Fruit fly (Drosophila melanogaster): ENCODE data around the gene Ranbp16.

Ranbp16 gene

dm6 chrX:15891606-15892345, 41.9 kb downstream of the Ranbp16 start, which contains the start of gene shi (continued):
- TF ChIP-seq CG17912 (GFP tag; optimal IDR thresholded peaks at IDR 0.05) = no peak
- TF ChIP-seq Sox102F (GFP tag; optimal IDR thresholded peaks at IDR 0.05) = no peak
- no peak for TF ChIP-seq ttk (GFP tag; IDR thresholded peaks at IDR 0.05)
- no peak for TF ChIP-seq Usf (GFP tag; optimal IDR thresholded peaks at IDR 0.05)
- no peak for TF ChIP-seq Bdp1 (GFP tag; optimal IDR thresholded peaks at IDR 0.05)
- TF ChIP-seq Ets97D (GFP tag; optimal IDR thresholded peaks at IDR 0.05) = peak; percentile 69
- peak; percentile 26 for TF ChIP-seq dm (GFP tag; optimal IDR thresholded peaks at IDR 0.05)
- TF ChIP-seq CG10274 (GFP tag; optimal IDR thresholded peaks at IDR 0.05) = no peak
- TF ChIP-seq maf-S (GFP tag; optimal IDR thresholded peaks at IDR 0.05) = no peak
- TF ChIP-seq Dek (tag; optimal IDR thresholded peaks at IDR 0.05) = no peak
- no peak for TF ChIP-seq jigr1 (GFP tag; IDR thresholded peaks at IDR 0.05)
- TF ChIP-seq Dp (GFP tag; optimal IDR thresholded peaks at IDR 0.05) = peak; percentile 53
- TF ChIP-seq Oaz (GFP tag; IDR thresholded peaks at IDR 0.05) = no peak
- no peak for TF ChIP-seq Hand (GFP tag; optimal IDR thresholded peaks at IDR 0.05)
- no peak for TF ChIP-seq dan (GFP tag; IDR thresholded peaks at IDR 0.05)
- TF ChIP-seq bsh (GFP tag; optimal IDR thresholded peaks at IDR 0.05) = no peak
- TF ChIP-seq Chrac-16 (GFP tag; optimal IDR thresholded peaks at IDR 0.05) = no peak
- no peak for TF ChIP-seq CG4424 (GFP tag; optimal IDR thresholded peaks at IDR 0.05)
- no peak for TF ChIP-seq Bteb2 (GFP tag; optimal IDR thresholded peaks at IDR 0.05)
- TF ChIP-seq gem (tag; optimal IDR thresholded peaks at IDR 0.05) = no peak
- no peak for TF ChIP-seq vfl (GFP tag; optimal IDR thresholded peaks at IDR 0.05)
- no peak for TF ChIP-seq CG11398 (GFP tag; optimal IDR thresholded peaks at IDR 0.05)
- TF ChIP-seq CG15269 (tag; optimal IDR thresholded peaks at IDR 0.05) = no peak
- TF ChIP-seq tna (GFP tag; IDR thresholded peaks at IDR 0.05; ENCODE audit: partially characterized antibody) = peak; percentile 98
- no peak for TF ChIP-seq CG7745 (tag; optimal IDR thresholded peaks at IDR 0.05)
- TF ChIP-seq Atf3 (GFP tag; optimal IDR thresholded peaks at IDR 0.05) = no peak
- TF ChIP-seq CG8944 (GFP tag; optimal IDR thresholded peaks at IDR 0.05) = no peak
- peak; percentile 44 for TF ChIP-seq phol (tag; optimal IDR thresholded peaks at IDR 0.05)
- TF ChIP-seq Ets65A (GFP tag) = no peak
- no peak for TF ChIP-seq lbe (GFP tag; optimal IDR thresholded peaks at IDR 0.05)
- no peak for TF ChIP-seq D19A (tag; optimal IDR thresholded peaks at IDR 0.05)
- TF ChIP-seq CkIIα-i1 (GFP tag; IDR thresholded peaks at IDR 0.05) = no peak
- TF ChIP-seq CG1024 (GFP tag; IDR thresholded peaks at IDR 0.05) = 0 out of 2 replicates have a peak, but pooled peaks have one; percentile 18
- no peak for TF ChIP-seq ase (GFP tag; IDR thresholded peaks at IDR 0.05)
- TF ChIP-seq CG4328 (GFP tag; optimal IDR thresholded peaks at IDR 0.05) = no peak
- TF ChIP-seq CG10462 (GFP tag; optimal IDR thresholded peaks at IDR 0.05) = no peak
- peak; percentile 96 for TF ChIP-seq CG13287 (GFP tag; IDR thresholded peaks at IDR 0.05; ENCODE audit: partially characterized antibody)
- TF ChIP-seq wdn (GFP tag; IDR thresholded peaks at IDR 0.05) = no peak
- TF ChIP-seq so (GFP tag; IDR thresholded peaks at IDR 0.05) = no peak
- TF ChIP-seq hth (optimal IDR thresholded peaks at IDR 0.05) = no peak
- no peak for TF ChIP-seq CG33557 (GFP tag; optimal IDR thresholded peaks at IDR 0.05)
- no peak for TF ChIP-seq CG18011 (GFP tag; optimal IDR thresholded peaks at IDR 0.05)
- TF ChIP-seq Gug (GFP tag; IDR thresholded peaks at IDR 0.05) = no peak
- no peak for TF ChIP-seq Sry-β (GFP tag; optimal IDR thresholded peaks at IDR 0.05)
- peak; percentile 27 for TF ChIP-seq gro (GFP tag; optimal IDR thresholded peaks at IDR 0.05)
- TF ChIP-seq z (GFP tag; IDR thresholded peaks at IDR 0.05) = no peak
- peak; percentile 53 for TF ChIP-seq gfzf (GFP tag; optimal IDR thresholded peaks at IDR 0.05)
- TF ChIP-seq chn (GFP tag; optimal IDR thresholded peaks at IDR 0.05) = no peak
- no peak for TF ChIP-seq hkb (optimal IDR thresholded peaks at IDR 0.05)
- no peak for TF ChIP-seq hkb (GFP tag; IDR thresholded peaks at IDR 0.05)
- peak in 1 of 2 experiments; percentile 53 for TF ChIP-seq Hr51 (GFP tag; optimal IDR thresholded peaks at IDR 0.05)
